In the genomic region with DNA sequence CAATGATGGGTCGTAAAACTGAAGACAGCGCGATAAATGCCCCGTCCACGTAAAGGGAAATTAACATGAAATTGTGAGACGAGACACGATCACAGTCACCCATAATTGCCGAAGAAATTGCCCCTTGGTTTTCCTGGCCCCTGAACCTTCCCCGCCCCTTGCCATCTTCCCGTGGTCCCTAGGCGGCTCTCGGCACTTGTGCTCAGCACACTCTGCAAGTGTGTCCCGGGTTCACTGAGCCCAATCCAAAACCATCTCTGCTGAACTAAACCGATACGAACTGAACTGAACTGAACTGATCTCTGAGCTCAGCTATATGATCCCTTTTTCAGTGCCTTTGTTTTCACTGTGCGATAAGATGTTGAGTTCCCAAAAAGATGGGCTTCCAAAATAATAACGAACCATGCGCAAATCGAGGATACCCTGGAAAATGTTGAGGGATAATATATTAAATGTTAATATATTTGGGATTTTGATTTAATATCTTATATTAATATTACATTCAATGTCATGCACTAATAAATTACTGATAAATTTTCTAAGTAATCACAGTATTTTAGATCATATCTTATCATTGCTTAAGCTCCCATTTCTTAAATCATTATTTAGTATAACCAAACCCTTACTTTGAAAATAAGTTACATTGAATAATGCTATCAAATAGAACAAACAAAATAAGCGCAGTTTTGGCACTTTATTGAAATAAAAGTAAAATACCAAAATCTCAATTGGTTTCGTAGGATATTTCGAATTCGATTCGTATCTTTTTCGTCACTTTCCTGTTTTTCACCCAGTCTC, we compare ENCODE assay signal across 3 fruit fly cellular contexts.
TF ChIP-seq lines count a peak whose summit lies in the region.

No protein-coding gene starts in this region.

- no peak for TF ChIP-seq CTCF in whole organism, embryonic (GFP tag; optimal IDR thresholded peaks at IDR 0.05; lab: Kevin White, UChicago)

TF ChIP-seq in whole organism, embryonic, 481 proteins besides CTCF, POLR2A, EP300 and RAD21 (continues in another document):
- TF ChIP-seq CG10209 (GFP tag; optimal IDR thresholded peaks at IDR 0.05; lab: Kevin White, UChicago) (peak; percentile 4), Usf (GFP tag; optimal IDR thresholded peaks at IDR 0.05; lab: Kevin White, UChicago) (peak; percentile 37), CG2199 (GFP tag; IDR thresholded peaks at IDR 0.05; lab: Robert Waterston, UW) (peak; percentile 95), Hr78 (GFP tag; optimal IDR thresholded peaks at IDR 0.05; lab: Kevin White, UChicago) (peak in 1 of 2 experiments; percentile 48), gem (tag; optimal IDR thresholded peaks at IDR 0.05; lab: Kevin White, UChicago) (peak; percentile 45), CG12391 (tag; optimal IDR thresholded peaks at IDR 0.05; lab: Kevin White, UChicago) (peak; percentile 65), CG17829 (tag; optimal IDR thresholded peaks at IDR 0.05; lab: Kevin White, UChicago) (peak; percentile 40), CG9609 (GFP tag; optimal IDR thresholded peaks at IDR 0.05; lab: Kevin White, UChicago) (no peak), CG10654 (GFP tag; optimal IDR thresholded peaks at IDR 0.05; lab: Kevin White, UChicago) (no peak), CG7839 (tag; optimal IDR thresholded peaks at IDR 0.05; lab: Kevin White, UChicago) (peak; percentile 27), dmrt11E (tag; optimal IDR thresholded peaks at IDR 0.05; lab: Kevin White, UChicago) (peak; percentile 89), CG10979 (tag; optimal IDR thresholded peaks at IDR 0.05; lab: Kevin White, UChicago) (peak; percentile 77), CG15601 (tag; optimal IDR thresholded peaks at IDR 0.05; lab: Kevin White, UChicago) (no peak), az2 (GFP tag; optimal IDR thresholded peaks at IDR 0.05; lab: Kevin White, UChicago) (peak; percentile 5), bsh (GFP tag; optimal IDR thresholded peaks at IDR 0.05; lab: Kevin White, UChicago) (peak in 1 of 2 experiments; percentile 4), HLHmδ (GFP tag; optimal IDR thresholded peaks at IDR 0.05; lab: Kevin White, UChicago) (peak; percentile 57), Dek (tag; optimal IDR thresholded peaks at IDR 0.05; lab: Kevin White, UChicago) (no peak), CG16815 (GFP tag; optimal IDR thresholded peaks at IDR 0.05; lab: Kevin White, UChicago) (peak; percentile 51), crol (GFP tag; IDR thresholded peaks at IDR 0.05; lab: Robert Waterston, UW) (peak; percentile 65), CG18262 (tag; optimal IDR thresholded peaks at IDR 0.05; lab: Kevin White, UChicago) (peak; percentile 70), Lim3 (GFP tag; IDR thresholded peaks at IDR 0.05; lab: Robert Waterston, UW) (no peak), CG2129 (GFP tag; IDR thresholded peaks at IDR 0.05; lab: Robert Waterston, UW; ENCODE audit: partially characterized antibody) (no peak), CG10462 (GFP tag; optimal IDR thresholded peaks at IDR 0.05; lab: Kevin White, UChicago) (peak; percentile 19), CoRest (tag; optimal IDR thresholded peaks at IDR 0.05; lab: Kevin White, UChicago) (peak; percentile 33), CG2202 (tag; optimal IDR thresholded peaks at IDR 0.05; lab: Kevin White, UChicago) (peak; percentile 11), CG3995 (GFP tag; optimal IDR thresholded peaks at IDR 0.05; lab: Kevin White, UChicago) (no peak), CG17912 (GFP tag; optimal IDR thresholded peaks at IDR 0.05; lab: Kevin White, UChicago) (no peak)

TF ChIP-seq in whole organism, prepupa, 60 proteins besides CTCF, POLR2A, EP300 and RAD21:
- no peak for TF ChIP-seq Hr39 (GFP tag; optimal IDR thresholded peaks at IDR 0.05; lab: Kevin White, UChicago)
- no peak for TF ChIP-seq Sox102F (GFP tag; optimal IDR thresholded peaks at IDR 0.05; lab: Kevin White, UChicago)
- peak; percentile 56 for TF ChIP-seq Eip78C (GFP tag; lab: Kevin White, UChicago)
- no peak for TF ChIP-seq OdsH (GFP tag; optimal IDR thresholded peaks at IDR 0.05; lab: Kevin White, UChicago)
- no peak for TF ChIP-seq CG6276 (GFP tag; optimal IDR thresholded peaks at IDR 0.05; lab: Kevin White, UChicago)
- TF ChIP-seq svp (GFP tag; lab: Kevin White, UChicago): peak; percentile 81
- peak; percentile 5 for TF ChIP-seq Ets96B (tag; optimal IDR thresholded peaks at IDR 0.05; lab: Kevin White, UChicago)
- TF ChIP-seq CG32006 (GFP tag; optimal IDR thresholded peaks at IDR 0.05; lab: Kevin White, UChicago): no peak
- no peak for TF ChIP-seq Eip93F (GFP tag; optimal IDR thresholded peaks at IDR 0.05; lab: Kevin White, UChicago)
TF ChIP-seq in whole organism, prepupa: peak in this region for 3.

TF ChIP-seq in whole organism, pupa, 21 proteins besides CTCF, POLR2A, EP300 and RAD21:
- TF ChIP-seq CG8159 (tag; optimal IDR thresholded peaks at IDR 0.05; lab: Kevin White, UChicago) (peak; percentile 32), CG9948 (tag; optimal IDR thresholded peaks at IDR 0.05; lab: Kevin White, UChicago) (peak; percentile 23), EcR (GFP tag; optimal IDR thresholded peaks at IDR 0.05; lab: Kevin White, UChicago) (peak; percentile 53), CG4496 (GFP tag; IDR thresholded peaks at IDR 0.05; lab: Robert Waterston, UW) (no peak)
TF ChIP-seq in whole organism, pupa: peak in this region for 3.
